Fruit fly (Drosophila melanogaster) whole organism, embryonic: ENCODE data around the gene Doc2.

ENCODE experiments used
- B-H2 ChIP-seq: fragments of 200-800 bp; sonication (Bioruptor generic); optimal IDR thresholded peaks from 2 replicates; lab custom pipeline; 2018; ENCODE audit warnings: missing biosample characterization, mild to moderate bottlenecking, missing genetic modification characterization
- BEAF-32 ChIP-seq: fragments of 200-800 bp; sonication (Bioruptor generic); optimal IDR thresholded peaks from 3 replicates; lab custom pipeline; 2017; ENCODE audit warnings: missing biosample characterization, missing genetic modification characterization, mild to moderate bottlenecking, moderate library complexity, missing genetic modification reagents
- Bgb ChIP-seq: fragments of 200-800 bp; sonication (Bioruptor generic); IDR thresholded peaks from 2 replicates; pipeline ENCODE4 v1.3.6; 2022; ENCODE audit warnings: missing biosample characterization, missing genetic modification characterization; ENCODE audit not compliant: partially characterized antibody
- CG10209 ChIP-seq: fragments of 200-800 bp; sonication (Bioruptor generic); optimal IDR thresholded peaks from 3 replicates; lab custom pipeline; 2017; ENCODE audit warnings: missing biosample characterization, mild to moderate bottlenecking, missing genetic modification characterization, missing genetic modification reagents
- CG10321 ChIP-seq: fragments of 200-800 bp; sonication (Bioruptor generic); IDR thresholded peaks from 2 replicates; pipeline ENCODE4 v1.3.6; 2022; ENCODE audit warnings: missing biosample characterization, missing genetic modification characterization
- CG10431 ChIP-seq: fragments of 200-800 bp; sonication (Bioruptor generic); optimal IDR thresholded peaks from 3 replicates; lab custom pipeline; 2018; ENCODE audit warnings: missing biosample characterization, mild to moderate bottlenecking, missing genetic modification characterization
- CG11398 ChIP-seq: fragments of 200-800 bp; sonication (Bioruptor generic); optimal IDR thresholded peaks from 2 replicates; lab custom pipeline; 2016; ENCODE audit warnings: missing biosample characterization, missing genetic modification characterization
- CG12071 ChIP-seq: fragments of 200-800 bp; sonication (Bioruptor generic); optimal IDR thresholded peaks from 3 replicates; lab custom pipeline; 2018; ENCODE audit warnings: missing biosample characterization, mild to moderate bottlenecking, missing genetic modification characterization
- CG13287 ChIP-seq: fragments of 200-800 bp; sonication (Bioruptor generic); IDR thresholded peaks from 2 replicates; pipeline ENCODE4 v1.3.6; 2022; ENCODE audit warnings: missing biosample characterization, missing genetic modification characterization; ENCODE audit not compliant: partially characterized antibody
- CG13424 ChIP-seq: fragments of 200-800 bp; sonication (Bioruptor generic); optimal IDR thresholded peaks from 2 replicates; lab custom pipeline; 2019; ENCODE audit warnings: missing biosample characterization, mild to moderate bottlenecking, missing genetic modification characterization, moderate library complexity
- CG13624 ChIP-seq: fragments of 200-800 bp; sonication (Bioruptor generic); optimal IDR thresholded peaks from 2 replicates; lab custom pipeline; 2016; ENCODE audit warnings: missing biosample characterization, missing genetic modification characterization
- CG15601 ChIP-seq: fragments of 200-800 bp; sonication (Bioruptor generic); optimal IDR thresholded peaks from 3 replicates; lab custom pipeline; 2019; ENCODE audit warnings: missing biosample characterization, mild to moderate bottlenecking, missing genetic modification characterization, moderate library complexity
- CG1603 ChIP-seq: fragments of 200-800 bp; sonication (Bioruptor generic); optimal IDR thresholded peaks from 2 replicates; lab custom pipeline; 2019; ENCODE audit warnings: missing biosample characterization, mild to moderate bottlenecking, missing genetic modification characterization, moderate library complexity
- CG16813 ChIP-seq: fragments of 200-800 bp; sonication (Bioruptor generic); IDR thresholded peaks from 3 replicates; pipeline ENCODE4 v1.3.6; 2022; ENCODE audit warnings: missing biosample characterization, missing genetic modification characterization; ENCODE audit not compliant: partially characterized antibody
- CG17186 ChIP-seq: fragments of 200-800 bp; sonication (Bioruptor generic); optimal IDR thresholded peaks from 3 replicates; lab custom pipeline; 2017; ENCODE audit warnings: missing biosample characterization, missing genetic modification reagents, missing genetic modification characterization
- CG1832 ChIP-seq: fragments of 200-800 bp; sonication (Bioruptor generic); optimal IDR thresholded peaks from 2 replicates; lab custom pipeline; 2017; ENCODE audit warnings: missing biosample characterization, mild to moderate bottlenecking, missing genetic modification characterization, inconsistent platforms
- CG30431 ChIP-seq: fragments of 200-800 bp; sonication (Bioruptor generic); optimal IDR thresholded peaks from 2 replicates; lab custom pipeline; 2017; ENCODE audit warnings: missing biosample characterization, missing genetic modification characterization
- CG4707 ChIP-seq: fragments of 200-800 bp; sonication (Bioruptor generic); optimal IDR thresholded peaks from 2 replicates; lab custom pipeline; 2018; ENCODE audit warnings: missing biosample characterization, mild to moderate bottlenecking, missing genetic modification characterization, moderate library complexity
- CG4820 ChIP-seq: fragments of 200-800 bp; sonication (Bioruptor generic); optimal IDR thresholded peaks from 3 replicates; lab custom pipeline; 2016; ENCODE audit warnings: missing biosample characterization, missing genetic modification characterization
- CG6254 ChIP-seq: fragments of 200-800 bp; sonication (Bioruptor generic); optimal IDR thresholded peaks from 3 replicates; lab custom pipeline; 2017; ENCODE audit warnings: mild to moderate bottlenecking, missing biosample characterization, missing genetic modification reagents, missing genetic modification characterization
- CG9609 ChIP-seq: fragments of 200-800 bp; sonication (Bioruptor generic); optimal IDR thresholded peaks from 3 replicates; lab custom pipeline; 2016; ENCODE audit warnings: missing biosample characterization, missing genetic modification characterization
- CG9797 ChIP-seq: fragments of 200-800 bp; sonication (Bioruptor generic); optimal IDR thresholded peaks from 3 replicates; lab custom pipeline; 2018; ENCODE audit warnings: missing biosample characterization, mild to moderate bottlenecking, missing genetic modification characterization
- CG9817 ChIP-seq: fragments of 200-800 bp; sonication (Bioruptor generic); optimal IDR thresholded peaks from 2 replicates; lab custom pipeline; 2018; ENCODE audit warnings: missing biosample characterization, mild to moderate bottlenecking, missing genetic modification characterization, moderate library complexity
- E2f2 ChIP-seq: fragments of 200-800 bp; sonication (Bioruptor generic); IDR thresholded peaks from 2 replicates; pipeline ENCODE4 v1.3.6; 2022; ENCODE audit warnings: missing biosample characterization, missing genetic modification characterization
- ERR ChIP-seq: fragments of 200-800 bp; sonication (Bioruptor generic); optimal IDR thresholded peaks from 2 replicates; lab custom pipeline; 2016; ENCODE audit warnings: missing biosample characterization, missing genetic modification characterization
- Eip74EF ChIP-seq, 2 experiments: fragments of 200-800 bp in 1 of 2; fragments of >200 bp in 1 of 2; sonication (Bioruptor generic) in 1 of 2; optimal IDR thresholded peaks; 2 replicates each; lab custom pipeline; 2017 to 2019; ENCODE audit warnings: missing biosample characterization in 2 of 2, missing genetic modification characterization in 2 of 2, mild to moderate bottlenecking in 1 of 2, moderate library complexity in 1 of 2
- Ets65A ChIP-seq: fragments of 200-800 bp; sonication (Bioruptor generic); peaks from one replicate; lab custom pipeline; 2016; ENCODE audit warnings: missing biosample characterization, missing genetic modification characterization
- Fer1 ChIP-seq: fragments of 200-800 bp; sonication (Bioruptor generic); optimal IDR thresholded peaks from 2 replicates; lab custom pipeline; 2017; ENCODE audit warnings: missing biosample characterization, mild to moderate bottlenecking, missing genetic modification characterization
- HmgZ ChIP-seq: fragments of 200-800 bp; sonication (Bioruptor generic); optimal IDR thresholded peaks from 2 replicates; lab custom pipeline; 2018; ENCODE audit warnings: missing biosample characterization, mild to moderate bottlenecking, missing genetic modification characterization
- Hr78 ChIP-seq, 2 experiments: fragments of 200-800 bp in 1 of 2; fragments of >200 bp in 1 of 2; sonication (Bioruptor generic) in 1 of 2; optimal IDR thresholded peaks; 2 replicates each; lab custom pipeline; 2017 to 2019; ENCODE audit warnings: missing biosample characterization in 2 of 2, missing genetic modification characterization in 2 of 2, mild to moderate bottlenecking in 1 of 2, moderate library complexity in 1 of 2
- Max ChIP-seq: fragments of 200-800 bp; sonication (Bioruptor generic); optimal IDR thresholded peaks from 2 replicates; lab custom pipeline; 2016; ENCODE audit warnings: missing biosample characterization, mild to moderate bottlenecking, missing genetic modification characterization
- Side ChIP-seq: fragments of 200-800 bp; sonication (Bioruptor generic); optimal IDR thresholded peaks from 2 replicates; lab custom pipeline; 2016; ENCODE audit warnings: missing biosample characterization, missing genetic modification characterization
- Tbp ChIP-seq: fragments of >200 bp; optimal IDR thresholded peaks from 2 replicates; lab custom pipeline; 2018; ENCODE audit warnings: missing biosample characterization, missing genetic modification characterization
- Usf ChIP-seq: fragments of 200-800 bp; sonication (Bioruptor generic); optimal IDR thresholded peaks from 2 replicates; lab custom pipeline; 2017; ENCODE audit warnings: missing genotype, missing biosample characterization, missing genetic modification characterization
- bowl ChIP-seq: fragments of 200-800 bp; sonication (Bioruptor generic); IDR thresholded peaks from 2 replicates; pipeline ENCODE4 v1.3.6; 2022; ENCODE audit warnings: missing biosample characterization, missing genetic modification characterization
- cato ChIP-seq: fragments of 200-800 bp; sonication (Bioruptor generic); optimal IDR thresholded peaks from 2 replicates; lab custom pipeline; 2016; ENCODE audit warnings: missing biosample characterization, missing genetic modification characterization, borderline replicate concordance
- dan ChIP-seq: fragments of 200-800 bp; sonication (Bioruptor generic); IDR thresholded peaks from 2 replicates; pipeline ENCODE4 v1.3.6; 2022; ENCODE audit warnings: missing biosample characterization, missing genetic modification characterization
- dm ChIP-seq: fragments of 200-800 bp; sonication (Bioruptor generic); optimal IDR thresholded peaks from 3 replicates; lab custom pipeline; 2016; ENCODE audit warnings: missing biosample characterization, missing genetic modification characterization
- dysf ChIP-seq: fragments of 200-800 bp; sonication (Bioruptor generic); IDR thresholded peaks from 3 replicates; pipeline ENCODE4 v1.3.6; 2022; ENCODE audit warnings: missing biosample characterization, missing genetic modification characterization
- ems ChIP-seq: fragments of 200-800 bp; sonication (Bioruptor generic); optimal IDR thresholded peaks from 3 replicates; lab custom pipeline; 2016; ENCODE audit warnings: missing biosample characterization, missing genetic modification characterization
- fd96Cb ChIP-seq: fragments of 200-800 bp; sonication (Bioruptor generic); optimal IDR thresholded peaks from 2 replicates; lab custom pipeline; 2018; ENCODE audit warnings: missing biosample characterization, mild to moderate bottlenecking, missing genetic modification characterization, moderate library complexity
- gcm2 ChIP-seq: fragments of 200-800 bp; sonication (Bioruptor generic); optimal IDR thresholded peaks from 2 replicates; lab custom pipeline; 2016; ENCODE audit warnings: missing biosample characterization, missing genetic modification characterization
- grau ChIP-seq: fragments of 200-800 bp; optimal IDR thresholded peaks from 3 replicates; lab custom pipeline; 2019; ENCODE audit warnings: missing biosample characterization, mild to moderate bottlenecking, missing genetic modification characterization, moderate library complexity
- gsb ChIP-seq: fragments of 200-800 bp; sonication (Bioruptor generic); IDR thresholded peaks from 2 replicates; pipeline ENCODE4 v1.3.6; 2022; ENCODE audit warnings: missing biosample characterization, missing genetic modification characterization
- jing ChIP-seq: fragments of 200-800 bp; sonication (Bioruptor generic); optimal IDR thresholded peaks from 2 replicates; lab custom pipeline; 2018; ENCODE audit warnings: missing biosample characterization, mild to moderate bottlenecking, missing genetic modification characterization
- nerfin-1 ChIP-seq: fragments of 200-800 bp; sonication (Bioruptor generic); optimal IDR thresholded peaks from 3 replicates; lab custom pipeline; 2019; ENCODE audit warnings: missing biosample characterization, mild to moderate bottlenecking, missing genetic modification characterization, moderate library complexity
- nmo ChIP-seq: fragments of 200-800 bp; sonication (Bioruptor generic); optimal IDR thresholded peaks from 2 replicates; lab custom pipeline; 2018; ENCODE audit warnings: missing biosample characterization, mild to moderate bottlenecking, missing genetic modification characterization, moderate library complexity
- pfk ChIP-seq: fragments of 200-800 bp; sonication (Bioruptor generic); optimal IDR thresholded peaks from 2 replicates; lab custom pipeline; 2018; ENCODE audit warnings: missing biosample characterization, mild to moderate bottlenecking, missing genetic modification characterization, moderate library complexity
- pzg ChIP-seq: fragments of 200-800 bp; sonication (Bioruptor generic); optimal IDR thresholded peaks from 3 replicates; lab custom pipeline; 2018; ENCODE audit warnings: missing biosample characterization, mild to moderate bottlenecking, missing genetic modification characterization, moderate library complexity
- tgo ChIP-seq: fragments of 200-800 bp; sonication (Bioruptor generic); IDR thresholded peaks from 3 replicates; pipeline ENCODE4 v1.3.6; 2022; ENCODE audit warnings: missing biosample characterization, missing genetic modification characterization

Doc2 gene

dm6 chr3L:9025680-9026079 is 6.6 kb upstream of the Doc2 start (continued):
- peak; percentile 75 for TF ChIP-seq CG15601 (tag; lab: Kevin White, UChicago)
- TF ChIP-seq HmgZ (tag; lab: Kevin White, UChicago) = peak; percentile 64
- TF ChIP-seq CG9797 (GFP tag; lab: Kevin White, UChicago) = no peak
- peak; percentile 89 for TF ChIP-seq Ets65A (GFP tag; lab: Kevin White, UChicago)
- peak; percentile 76 for TF ChIP-seq CG1603 (tag; lab: Kevin White, UChicago)
- TF ChIP-seq Fer1 (GFP tag; lab: Kevin White, UChicago) = peak; percentile 77
- TF ChIP-seq CG10321 = peak; percentile 66
- TF ChIP-seq tgo = peak; percentile 90
- TF ChIP-seq dm (GFP tag; lab: Kevin White, UChicago) = peak; percentile 65
- peak; percentile 78 for TF ChIP-seq Side (GFP tag; lab: Kevin White, UChicago)
- no peak for TF ChIP-seq Tbp (GFP tag; lab: Kevin White, UChicago)
- TF ChIP-seq CG10209 (GFP tag; lab: Kevin White, UChicago) = peak; percentile 77
- no peak for TF ChIP-seq pfk (GFP tag; lab: Kevin White, UChicago)
- TF ChIP-seq B-H2 (GFP tag; lab: Kevin White, UChicago) = no peak
- TF ChIP-seq Eip74EF (GFP tag; optimal IDR thresholded peaks at IDR 0.05; lab: Kevin White, UChicago) = peak in 1 of 2 experiments; percentile 64
- peak; percentile 79 for TF ChIP-seq CG13624 (GFP tag; lab: Kevin White, UChicago)
- TF ChIP-seq CG6254 = peak; percentile 64
- TF ChIP-seq grau (tag; lab: Kevin White, UChicago) = peak; percentile 84
- peak; percentile 88 for TF ChIP-seq fd96Cb (tag; lab: Kevin White, UChicago)
- no peak for TF ChIP-seq CG16813
- TF ChIP-seq Max (GFP tag; lab: Kevin White, UChicago) = peak; percentile 73
- TF ChIP-seq nerfin-1 (tag; lab: Kevin White, UChicago) = peak; percentile 78
- peak; percentile 59 for TF ChIP-seq CG30431 (GFP tag; lab: Kevin White, UChicago)
- peak; percentile 77 for TF ChIP-seq bowl (GFP tag; lab: Robert Waterston, UW)
- peak; percentile 67 for TF ChIP-seq dan
- TF ChIP-seq pzg (GFP tag; lab: Kevin White, UChicago) = no peak
- TF ChIP-seq CG11398 (GFP tag; lab: Kevin White, UChicago) = peak; percentile 63
- TF ChIP-seq gcm2 = peak; percentile 75
- TF ChIP-seq ERR = peak; percentile 45
- no peak for TF ChIP-seq Bgb (GFP tag; lab: Robert Waterston, UW)
- TF ChIP-seq CG1832 = no peak
- no peak for TF ChIP-seq CG17186
- TF ChIP-seq dysf (GFP tag; lab: Robert Waterston, UW) = peak; percentile 93
- TF ChIP-seq CG4707 (GFP tag; lab: Kevin White, UChicago) = peak; percentile 51
- TF ChIP-seq jing (GFP tag; lab: Kevin White, UChicago) = peak; percentile 74
- peak; percentile 71 for TF ChIP-seq CG9817
- TF ChIP-seq Usf (GFP tag; lab: Kevin White, UChicago) = peak; percentile 10
- TF ChIP-seq CG13287 (GFP tag; lab: Robert Waterston, UW) = no peak
- TF ChIP-seq CG12071 = peak; percentile 76
- peak; percentile 62 for TF ChIP-seq cato (GFP tag; lab: Kevin White, UChicago)
- TF ChIP-seq gsb (GFP tag; lab: Robert Waterston, UW) = peak; percentile 81
- TF ChIP-seq CG9609 (GFP tag; lab: Kevin White, UChicago) = peak; percentile 60
- TF ChIP-seq Hr78 (GFP tag; optimal IDR thresholded peaks at IDR 0.05; lab: Kevin White, UChicago) = peak in 1 of 2 experiments; percentile 63
- TF ChIP-seq ems (GFP tag; lab: Kevin White, UChicago) = peak; percentile 67
- peak; percentile 89 for TF ChIP-seq nmo
- TF ChIP-seq BEAF-32 (GFP tag; lab: Kevin White, UChicago) = no peak
- TF ChIP-seq CG10431 = peak; percentile 28
- TF ChIP-seq CG13424 (tag; lab: Kevin White, UChicago) = peak; percentile 89
- TF ChIP-seq E2f2 = peak; percentile 71
- TF ChIP-seq CG4820 = peak; percentile 81
